Worm (Caenorhabditis elegans) whole organism, L3 larva: Measurements from ENCODE around the gene cya-2.

Experiments
- ceh-28 ChIP-seq: fragments of 150-350 bp; optimal IDR thresholded peaks from 2 replicates; lab custom pipeline; 2014; ENCODE audit warnings: missing biosample characterization, missing genetic modification reagents, missing genetic modification characterization
- egl-27 ChIP-seq: sonication (generic microtip); optimal IDR thresholded peaks from 4 replicates; lab custom pipeline; 2017; ENCODE audit warnings: missing biosample characterization, missing genetic modification reagents, missing genetic modification characterization
- unc-39 ChIP-seq: sonication (generic microtip); optimal IDR thresholded peaks from 4 replicates; lab custom pipeline; 2017; ENCODE audit warnings: missing biosample characterization, missing genetic modification characterization

ce11 chrII:2011179-2011578 lies 12.2 kb downstream of the cya-2 start:
- TF ChIP-seq egl-27 (tag; lab: Kevin White, UChicago) = no peak
- TF ChIP-seq unc-39 (tag; lab: Kevin White, UChicago) = no peak
- no peak for TF ChIP-seq ceh-28 (tag; lab: Kevin White, UChicago)
